Worm (Caenorhabditis elegans) whole organism, L4 larva: ENCODE data around the gene fbxb-52.
A peak's percentile ranks its signal among the peaks of the same experiment; 100 is the strongest.

ENCODE experiments used
- dmd-9 ChIP-seq: fragments of 200-800 bp; sonication (Bioruptor generic); IDR thresholded peaks from 2 replicates; pipeline ENCODE4 v1.3.6; 2022; ENCODE audit warnings: missing genetic modification reagents, missing genetic modification characterization, missing compliant biosample characterization
- hif-1 ChIP-seq, 2 experiments: sonication (generic microtip); optimal IDR thresholded peaks; 2 replicates each; lab custom pipeline; 2016 to 2017; ENCODE audit warnings: missing compliant biosample characterization in 2 of 2, missing genetic modification characterization in 2 of 2, missing genetic modification reagents in 2 of 2, missing genotype in 2 of 2, mild to moderate bottlenecking in 1 of 2
- hlh-11 ChIP-seq: fragments of 200-800 bp; sonication (Bioruptor generic); optimal IDR thresholded peaks from 2 replicates; lab custom pipeline; 2018; ENCODE audit warnings: mild to moderate bottlenecking, missing genetic modification characterization, missing compliant biosample characterization
- mes-2 ChIP-seq: sonication (generic microtip); optimal IDR thresholded peaks from 2 replicates; lab custom pipeline; 2016; ENCODE audit warnings: missing genotype, mild to moderate bottlenecking, missing genetic modification characterization, missing compliant biosample characterization; ENCODE audit not compliant: poor library complexity, severe bottlenecking
- skn-1 ChIP-seq: fragments of 150-350 bp; optimal IDR thresholded peaks from 2 replicates; lab custom pipeline; 2014; ENCODE audit warnings: missing biosample characterization, missing genetic modification characterization

Gene fbxb-52

DNA sequence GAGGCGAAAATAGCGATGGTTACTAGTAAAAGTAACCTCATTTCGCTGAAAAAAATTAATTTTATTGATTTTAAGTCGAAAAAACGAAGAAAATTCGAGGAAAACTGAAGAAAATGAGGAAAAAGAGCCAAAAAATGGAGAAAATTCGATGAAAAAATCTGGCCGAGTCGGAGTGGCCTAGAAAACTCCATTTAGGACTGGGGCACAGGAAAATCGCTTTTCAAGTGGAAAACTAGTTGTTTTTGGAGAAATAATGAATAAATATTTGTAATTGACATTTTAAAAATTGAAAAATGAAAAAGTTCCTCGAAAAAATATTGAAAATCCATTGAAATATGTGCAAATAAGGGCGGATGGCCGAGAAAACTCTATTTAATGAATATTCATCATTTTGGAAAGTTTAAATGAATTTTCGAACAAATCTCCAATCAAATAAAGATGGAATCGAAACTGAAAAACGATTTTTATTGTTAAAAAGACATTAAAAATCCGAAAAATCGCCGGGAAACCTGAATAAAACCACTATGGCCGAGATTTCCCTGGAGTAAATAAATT, 50.0 kb downstream of the fbxb-52 start, which contains the start of gene emc-1:
Gene emc-1, minus strand, starts transcription at position 45 of the 555 bp plus-strand sequence.
- TF ChIP-seq hlh-11 (tag; lab: Kevin White, UChicago) (no peak), dmd-9 (GFP tag; lab: Robert Waterston, UW) (no peak), mes-2 (tag; lab: Kevin White, UChicago) (peak; percentile 59), skn-1 (no peak), hif-1 (tag; optimal IDR thresholded peaks at IDR 0.05; lab: Kevin White, UChicago) (peak in 1 of 2 experiments; percentile 68)
